Worm (Caenorhabditis elegans) whole organism, L1 larva: ENCODE data around the gene K10H10.9.

Experiments used
- Y116A8C.19 ChIP-seq: sonication (generic microtip); optimal IDR thresholded peaks from 2 replicates; lab custom pipeline; 2016; ENCODE audit warnings: missing compliant biosample characterization, missing genetic modification characterization, borderline replicate concordance
- aha-1 ChIP-seq: fragments of 150-350 bp; optimal IDR thresholded peaks from 2 replicates; lab custom pipeline; 2014; ENCODE audit warnings: missing biosample characterization, missing genetic modification characterization
- alr-1 ChIP-seq: fragments of 200-800 bp; sonication (Bioruptor generic); optimal IDR thresholded peaks from 2 replicates; lab custom pipeline; 2018; ENCODE audit warnings: borderline replicate concordance, mild to moderate bottlenecking, missing genetic modification characterization, missing compliant biosample characterization
- aly-2 ChIP-seq: fragments of 150-350 bp; optimal IDR thresholded peaks from 2 replicates; lab custom pipeline; 2014; ENCODE audit warnings: missing biosample characterization, missing genetic modification characterization
- blmp-1 ChIP-seq: fragments of 150-350 bp; optimal IDR thresholded peaks from 2 replicates; lab custom pipeline; 2014; ENCODE audit warnings: missing biosample characterization, missing genetic modification characterization
- ceh-88 ChIP-seq: fragments of 200-800 bp; sonication (Bioruptor generic); IDR thresholded peaks from 2 replicates; pipeline ENCODE4 v1.3.6; 2022; ENCODE audit warnings: missing genetic modification characterization, missing compliant biosample characterization
- ces-1 ChIP-seq: fragments of 150-350 bp; optimal IDR thresholded peaks from 2 replicates; lab custom pipeline; 2014; ENCODE audit warnings: missing biosample characterization, missing genetic modification reagents, missing genetic modification characterization
- dpl-1 ChIP-seq, 3 experiments: fragments of 150-350 bp in 2 of 3; sonication (generic microtip) in 1 of 3; optimal IDR thresholded peaks; 2 replicates each; lab custom pipeline; 2014 to 2017; ENCODE audit warnings: missing biosample characterization in 3 of 3, missing genetic modification characterization in 3 of 3, missing genetic modification reagents in 3 of 3
- efl-1 ChIP-seq, 4 experiments: fragments of 150-350 bp; optimal IDR thresholded peaks in 3 of 4; peaks in 1 of 4; 1 replicate in 1 of 4; 2 replicates in 3 of 4; lab custom pipeline; 2014; ENCODE audit warnings: missing biosample characterization in 2 of 4, missing genetic modification characterization in 2 of 4, missing genetic modification reagents in 2 of 4
- efl-3 ChIP-seq: fragments of 200-800 bp; sonication (Bioruptor generic); optimal IDR thresholded peaks from 2 replicates; lab custom pipeline; 2018; ENCODE audit warnings: mild to moderate bottlenecking, missing genetic modification characterization, missing compliant biosample characterization
- egl-13 ChIP-seq: sonication (generic microtip); optimal IDR thresholded peaks from 2 replicates; lab custom pipeline; 2016; ENCODE audit warnings: missing genotype, missing genetic modification reagents, missing genetic modification characterization, missing compliant biosample characterization
- elt-2 ChIP-seq: sonication (generic microtip); optimal IDR thresholded peaks from 2 replicates; lab custom pipeline; 2016; ENCODE audit warnings: missing genetic modification characterization, mild to moderate bottlenecking, inconsistent platforms, missing compliant biosample characterization, missing genetic modification reagents
- ets-5 ChIP-seq: fragments of 200-800 bp; sonication (Bioruptor generic); IDR thresholded peaks from 2 replicates; pipeline ENCODE4 v1.3.6; 2022; ENCODE audit warnings: missing genetic modification characterization, missing compliant biosample characterization
- fkh-8 ChIP-seq: sonication (generic microtip); optimal IDR thresholded peaks from 2 replicates; lab custom pipeline; 2016; ENCODE audit warnings: mild to moderate bottlenecking, missing genetic modification characterization, missing compliant biosample characterization
- grh-1 ChIP-seq: fragments of 200-800 bp; sonication (Bioruptor generic); IDR thresholded peaks from 2 replicates; pipeline ENCODE4 v1.3.6; 2022; ENCODE audit warnings: missing genetic modification reagents, missing genetic modification characterization, missing compliant biosample characterization
- hlh-17 ChIP-seq: fragments of 200-800 bp; sonication (Bioruptor generic); optimal IDR thresholded peaks from 2 replicates; lab custom pipeline; 2018; ENCODE audit warnings: missing genetic modification characterization, mild to moderate bottlenecking, missing compliant biosample characterization, moderate library complexity, borderline replicate concordance
- hlh-4 ChIP-seq: sonication (generic microtip); optimal IDR thresholded peaks from 2 replicates; lab custom pipeline; 2016; ENCODE audit warnings: mild to moderate bottlenecking, missing genetic modification characterization, missing compliant biosample characterization
- hpl-2 ChIP-seq: fragments of 150-350 bp; optimal IDR thresholded peaks from 2 replicates; lab custom pipeline; 2014; ENCODE audit warnings: missing biosample characterization, missing genetic modification reagents, missing genetic modification characterization
- lin-13 ChIP-seq: fragments of 150-350 bp; optimal IDR thresholded peaks from 2 replicates; lab custom pipeline; 2014; ENCODE audit warnings: missing biosample characterization, missing genetic modification reagents, missing genetic modification characterization
- lin-14 ChIP-seq: fragments of 200-800 bp; sonication (Bioruptor generic); optimal IDR thresholded peaks from 2 replicates; lab custom pipeline; 2018; ENCODE audit warnings: mild to moderate bottlenecking, missing genetic modification characterization, moderate library complexity, missing compliant biosample characterization
- lin-39 ChIP-seq: fragments of 150-350 bp; optimal IDR thresholded peaks from 2 replicates; lab custom pipeline; 2014; ENCODE audit warnings: missing biosample characterization, missing genetic modification reagents, missing genetic modification characterization
- mdl-1 ChIP-seq, 2 experiments: fragments of 150-350 bp; optimal IDR thresholded peaks; 2 replicates each; lab custom pipeline; 2014 to 2017; ENCODE audit warnings: missing biosample characterization in 2 of 2, missing genetic modification characterization in 2 of 2, inconsistent platforms in 1 of 2
- mef-2 ChIP-seq: fragments of 150-350 bp; optimal IDR thresholded peaks from 2 replicates; lab custom pipeline; 2014; ENCODE audit warnings: missing biosample characterization, missing genetic modification characterization
- nhr-11 ChIP-seq: fragments of 150-350 bp; optimal IDR thresholded peaks from 2 replicates; lab custom pipeline; 2014; ENCODE audit warnings: missing biosample characterization, missing genetic modification characterization
- nhr-12 ChIP-seq: sonication (generic microtip); optimal IDR thresholded peaks from 2 replicates; lab custom pipeline; 2017; ENCODE audit warnings: missing biosample characterization, missing genetic modification characterization
- nhr-20 ChIP-seq: sonication (generic microtip); optimal IDR thresholded peaks from 2 replicates; lab custom pipeline; 2016; ENCODE audit warnings: mild to moderate bottlenecking, missing genetic modification characterization, missing compliant biosample characterization
- rnt-1 ChIP-seq: sonication (generic microtip); optimal IDR thresholded peaks from 2 replicates; lab custom pipeline; 2016; ENCODE audit warnings: mild to moderate bottlenecking, missing genetic modification characterization, moderate library complexity, missing compliant biosample characterization
- skn-1 ChIP-seq: fragments of 150-350 bp; optimal IDR thresholded peaks from 2 replicates; lab custom pipeline; 2014; ENCODE audit warnings: missing biosample characterization, missing genetic modification characterization
- snpc-4 ChIP-seq: fragments of 150-350 bp; optimal IDR thresholded peaks from 2 replicates; lab custom pipeline; 2014; ENCODE audit warnings: missing biosample characterization, missing genetic modification characterization
- sox-4 ChIP-seq: sonication (generic microtip); optimal IDR thresholded peaks from 2 replicates; lab custom pipeline; 2016; ENCODE audit warnings: missing genetic modification characterization, missing compliant biosample characterization
- sptf-1 ChIP-seq: fragments of 150-350 bp; optimal IDR thresholded peaks from 2 replicates; lab custom pipeline; 2014; ENCODE audit warnings: missing biosample characterization, missing genetic modification characterization
- swsn-7 ChIP-seq: sonication (generic microtip); optimal IDR thresholded peaks from 2 replicates; lab custom pipeline; 2016; ENCODE audit warnings: missing genetic modification characterization, missing compliant biosample characterization
- tbx-2 ChIP-seq: sonication (generic microtip); optimal IDR thresholded peaks from 2 replicates; lab custom pipeline; 2016; ENCODE audit warnings: missing genetic modification characterization, missing compliant biosample characterization
- unc-98 ChIP-seq: fragments of 200-800 bp; sonication (Bioruptor generic); IDR thresholded peaks from 2 replicates; pipeline ENCODE4 v1.3.6; 2022; ENCODE audit warnings: missing genetic modification characterization, missing compliant biosample characterization
- ztf-4 ChIP-seq: fragments of 150-350 bp; optimal IDR thresholded peaks from 2 replicates; lab custom pipeline; 2014; ENCODE audit warnings: missing biosample characterization, missing genetic modification characterization

K10H10.9 gene

ce11 chrII:14523645-14524223, 8.8 kb upstream of the K10H10.9 start, which contains the start of gene pot-2:
Gene pot-2, plus strand, starts transcription at chrII:14524173.
- TF ChIP-seq nhr-11: no peak
- no peak for TF ChIP-seq hlh-17 (GFP tag; lab: Kevin White, UChicago)
- no peak for TF ChIP-seq hpl-2 (GFP tag; lab: Kevin White, UChicago)
- no peak for TF ChIP-seq elt-2 (tag; lab: Kevin White, UChicago)
- TF ChIP-seq fkh-8 (tag; lab: Kevin White, UChicago): no peak
- no peak for TF ChIP-seq blmp-1
- no peak for TF ChIP-seq snpc-4 (tag; lab: Kevin White, UChicago)
- TF ChIP-seq dpl-1 (GFP tag; optimal IDR thresholded peaks at IDR 0.05; lab: Kevin White, UChicago): no peak
- TF ChIP-seq alr-1: no peak
- TF ChIP-seq egl-13 (tag; lab: Kevin White, UChicago): no peak
- TF ChIP-seq efl-1 (optimal IDR thresholded peaks at IDR 0.05; lab: Kevin White, UChicago): no peak
- no peak for TF ChIP-seq efl-1 (GFP tag; optimal IDR thresholded peaks at IDR 0.05 in 1 of 2; lab: Kevin White, UChicago)
- no peak for TF ChIP-seq aha-1
- no peak for TF ChIP-seq nhr-20
- no peak for TF ChIP-seq sptf-1 (tag; lab: Kevin White, UChicago)
- TF ChIP-seq efl-3 (GFP tag; lab: Kevin White, UChicago): no peak
- no peak for TF ChIP-seq aly-2 (tag; lab: Kevin White, UChicago)
- no peak for TF ChIP-seq ceh-88
- no peak for TF ChIP-seq ets-5 (GFP tag; lab: Robert Waterston, UW)
- TF ChIP-seq ztf-4 (tag; lab: Kevin White, UChicago): no peak
- no peak for TF ChIP-seq tbx-2 (tag; lab: Kevin White, UChicago)

ce11 chrII:14523070-14523572, 8.2 kb upstream of the K10H10.9 start, which contains the start of gene btb-20:
Gene btb-20, minus strand, starts transcription at chrII:14523522.
- TF ChIP-seq fkh-8 (tag; lab: Kevin White, UChicago) (no peak), hlh-4 (tag; lab: Kevin White, UChicago) (no peak), lin-13 (GFP tag; lab: Kevin White, UChicago) (no peak), Y116A8C.19 (tag; lab: Kevin White, UChicago) (no peak), skn-1 (tag; lab: Kevin White, UChicago) (no peak), lin-39 (tag; lab: Kevin White, UChicago) (no peak)

- TF ChIP-seq lin-13 (GFP tag; lab: Kevin White, UChicago) (no peak), sox-4 (tag; lab: Kevin White, UChicago) (no peak), mef-2 (tag; lab: Kevin White, UChicago) (no peak), unc-98 (GFP tag; lab: Robert Waterston, UW) (no peak), lin-14 (GFP tag; lab: Kevin White, UChicago) (no peak), grh-1 (no peak), nhr-12 (tag; lab: Kevin White, UChicago) (no peak), rnt-1 (tag; lab: Kevin White, UChicago) (no peak), ces-1 (GFP tag; lab: Kevin White, UChicago) (no peak)
Observed at ce11 chrII:14522037-14522436, 7.1 kb upstream of the K10H10.9 start, which contains the start of gene btb-19. Gene btb-19, minus strand, starts transcription at chrII:14522137.

- no peak for TF ChIP-seq swsn-7 (tag; lab: Kevin White, UChicago)
- no peak for TF ChIP-seq snpc-4 (tag; lab: Kevin White, UChicago)
- TF ChIP-seq mdl-1 (tag; optimal IDR thresholded peaks at IDR 0.05; lab: Kevin White, UChicago): no peak
Observed at ce11 chrII:14511189-14511588, 3.7 kb downstream of the K10H10.9 start, which contains the start of gene K10H10.13. Gene K10H10.13, minus strand, starts transcription at chrII:14511289.
